Worm (Caenorhabditis elegans) whole organism, late embryonic: ENCODE data around the gene F07E5.12.
"Not testable (repeated sequence)": the region's sequence is repeated elsewhere in the genome, so short reads cannot be mapped to it uniquely, and the experiment has no call there.

Experiments
- C38D4.7 ChIP-seq: fragments of 200-800 bp; sonication (Bioruptor generic); optimal IDR thresholded peaks from 2 replicates; lab custom pipeline; 2018; ENCODE audit warnings: mild to moderate bottlenecking, missing genetic modification characterization, moderate library complexity, missing compliant biosample characterization
- F13H6.1 ChIP-seq: sonication (generic microtip); optimal IDR thresholded peaks from 2 replicates; lab custom pipeline; 2016; ENCODE audit warnings: missing genetic modification characterization, missing compliant biosample characterization
- K02D7.2 ChIP-seq: sonication (generic microtip); optimal IDR thresholded peaks from 2 replicates; lab custom pipeline; 2017; ENCODE audit warnings: mild to moderate bottlenecking, missing genetic modification characterization, missing compliant biosample characterization
- K09A11.1 ChIP-seq: sonication (generic microtip); optimal IDR thresholded peaks from 2 replicates; lab custom pipeline; 2017; ENCODE audit warnings: antibody characterized with exemption, mild to moderate bottlenecking, missing genetic modification characterization, missing compliant biosample characterization; ENCODE audit not compliant: insufficient read depth
- T23F11.4 ChIP-seq: fragments of 200-800 bp; sonication (Bioruptor generic); optimal IDR thresholded peaks from 2 replicates; lab custom pipeline; 2018; ENCODE audit warnings: mild to moderate bottlenecking, missing genetic modification characterization, missing compliant biosample characterization
- ama-1 ChIP-seq: fragments of 150-350 bp; optimal IDR thresholded peaks from 2 replicates; lab custom pipeline; 2014
- ceh-14 ChIP-seq: sonication (generic microtip); optimal IDR thresholded peaks from 2 replicates; lab custom pipeline; 2016; ENCODE audit warnings: missing genotype, missing genetic modification characterization, missing compliant biosample characterization
- ceh-18 ChIP-seq: sonication (generic microtip); optimal IDR thresholded peaks from 2 replicates; lab custom pipeline; 2016; ENCODE audit warnings: missing genetic modification characterization, missing compliant biosample characterization
- ceh-19 ChIP-seq: fragments of 200-800 bp; sonication (Bioruptor generic); optimal IDR thresholded peaks from 2 replicates; lab custom pipeline; 2018; ENCODE audit warnings: mild to moderate bottlenecking, missing genetic modification characterization, missing compliant biosample characterization
- ceh-24 ChIP-seq: sonication (generic microtip); optimal IDR thresholded peaks from 2 replicates; lab custom pipeline; 2016; ENCODE audit warnings: mild to moderate bottlenecking, missing genetic modification characterization, missing compliant biosample characterization
- ceh-30 ChIP-seq: fragments of 150-350 bp; optimal IDR thresholded peaks from 2 replicates; lab custom pipeline; 2014; ENCODE audit warnings: missing biosample characterization, missing genetic modification characterization
- ceh-31 ChIP-seq: sonication (generic microtip); optimal IDR thresholded peaks from 2 replicates; lab custom pipeline; 2016; ENCODE audit warnings: missing genetic modification characterization, missing compliant biosample characterization
- ceh-48 ChIP-seq: sonication (generic microtip); optimal IDR thresholded peaks from 2 replicates; lab custom pipeline; 2016; ENCODE audit warnings: missing genetic modification characterization, inconsistent platforms, missing compliant biosample characterization
- che-1 ChIP-seq: sonication (generic microtip); optimal IDR thresholded peaks from 2 replicates; lab custom pipeline; 2016; ENCODE audit warnings: mild to moderate bottlenecking, missing genetic modification characterization, missing compliant biosample characterization
- dmd-4 ChIP-seq: sonication (generic microtip); optimal IDR thresholded peaks from 2 replicates; lab custom pipeline; 2016; ENCODE audit warnings: borderline replicate concordance, missing genetic modification characterization, missing compliant biosample characterization
- dve-1 ChIP-seq: sonication (generic microtip); optimal IDR thresholded peaks from 2 replicates; lab custom pipeline; 2017; ENCODE audit warnings: antibody characterized with exemption, mild to moderate bottlenecking, missing genetic modification characterization, missing compliant biosample characterization
- elt-4 ChIP-seq: sonication (generic microtip); optimal IDR thresholded peaks from 2 replicates; lab custom pipeline; 2016; ENCODE audit warnings: missing genetic modification characterization, missing compliant biosample characterization
- ets-4 ChIP-seq: sonication (generic microtip); optimal IDR thresholded peaks from 2 replicates; lab custom pipeline; 2016; ENCODE audit warnings: missing genetic modification characterization, missing compliant biosample characterization
- eyg-1 ChIP-seq: sonication (generic microtip); optimal IDR thresholded peaks from 2 replicates; lab custom pipeline; 2016; ENCODE audit warnings: missing genotype, missing genetic modification characterization, missing compliant biosample characterization
- fkh-10 ChIP-seq: fragments of 150-350 bp; optimal IDR thresholded peaks from 2 replicates; lab custom pipeline; 2014; ENCODE audit warnings: missing biosample characterization, missing genetic modification reagents, missing genetic modification characterization
- gmeb-2 ChIP-seq: sonication (generic microtip); optimal IDR thresholded peaks from 2 replicates; lab custom pipeline; 2016; ENCODE audit warnings: missing genetic modification characterization, inconsistent platforms, missing compliant biosample characterization
- hlh-13 ChIP-seq: fragments of 200-800 bp; sonication (Bioruptor generic); optimal IDR thresholded peaks from 2 replicates; lab custom pipeline; 2018; ENCODE audit warnings: mild to moderate bottlenecking, missing genetic modification characterization, missing compliant biosample characterization
- hlh-30 ChIP-seq: sonication (generic microtip); optimal IDR thresholded peaks from 2 replicates; lab custom pipeline; 2017; ENCODE audit warnings: antibody characterized with exemption, missing genetic modification characterization, missing compliant biosample characterization; ENCODE audit not compliant: insufficient read depth
- madf-2 ChIP-seq: sonication (generic microtip); optimal IDR thresholded peaks from 2 replicates; lab custom pipeline; 2017; ENCODE audit warnings: missing genetic modification characterization, missing compliant biosample characterization
- mec-3 ChIP-seq: sonication (generic microtip); optimal IDR thresholded peaks from 2 replicates; lab custom pipeline; 2016; ENCODE audit warnings: borderline replicate concordance, missing genetic modification characterization, missing compliant biosample characterization
- nfya-1 ChIP-seq: sonication (generic microtip); optimal IDR thresholded peaks from 2 replicates; lab custom pipeline; 2017; ENCODE audit warnings: missing genetic modification characterization, mild to moderate bottlenecking, missing compliant biosample characterization, antibody characterized with exemption, moderate library complexity
- nhr-11 ChIP-seq: fragments of 150-350 bp; optimal IDR thresholded peaks from 2 replicates; lab custom pipeline; 2014; ENCODE audit warnings: missing biosample characterization, missing genetic modification characterization
- odd-2 ChIP-seq: sonication (generic microtip); optimal IDR thresholded peaks from 2 replicates; lab custom pipeline; 2017; ENCODE audit warnings: antibody characterized with exemption, mild to moderate bottlenecking, missing genetic modification characterization, missing compliant biosample characterization
- pax-1 ChIP-seq: fragments of 150-350 bp; optimal IDR thresholded peaks from 2 replicates; lab custom pipeline; 2014; ENCODE audit warnings: missing biosample characterization, missing genetic modification characterization
- pha-2 ChIP-seq: sonication (generic microtip); optimal IDR thresholded peaks from 2 replicates; lab custom pipeline; 2017; ENCODE audit warnings: mild to moderate bottlenecking, missing genetic modification characterization, missing compliant biosample characterization
- pros-1 ChIP-seq: fragments of 150-350 bp; optimal IDR thresholded peaks from 2 replicates; lab custom pipeline; 2014; ENCODE audit warnings: missing biosample characterization, missing genetic modification reagents, missing genetic modification characterization
- sdc-2 ChIP-seq: sonication (generic microtip); optimal IDR thresholded peaks from 2 replicates; lab custom pipeline; 2016; ENCODE audit warnings: missing genotype, missing genetic modification characterization, missing compliant biosample characterization
- sox-4 ChIP-seq: sonication (generic microtip); optimal IDR thresholded peaks from 2 replicates; lab custom pipeline; 2017; ENCODE audit warnings: mild to moderate bottlenecking, missing genetic modification characterization, inconsistent platforms, missing compliant biosample characterization
- tbx-2 ChIP-seq: sonication (generic microtip); optimal IDR thresholded peaks from 2 replicates; lab custom pipeline; 2016; ENCODE audit warnings: missing genetic modification characterization, missing compliant biosample characterization
- tbx-7 ChIP-seq: sonication (generic microtip); optimal IDR thresholded peaks from 2 replicates; lab custom pipeline; 2016; ENCODE audit warnings: missing genotype, missing genetic modification characterization, missing compliant biosample characterization
- unc-42 ChIP-seq: sonication (generic microtip); optimal IDR thresholded peaks from 2 replicates; lab custom pipeline; 2016; ENCODE audit warnings: missing genotype, missing genetic modification characterization, missing compliant biosample characterization
- unc-86 ChIP-seq: sonication (generic microtip); optimal IDR thresholded peaks from 2 replicates; lab custom pipeline; 2016; ENCODE audit warnings: missing genetic modification characterization, missing compliant biosample characterization

F07E5.12 gene

DNA sequence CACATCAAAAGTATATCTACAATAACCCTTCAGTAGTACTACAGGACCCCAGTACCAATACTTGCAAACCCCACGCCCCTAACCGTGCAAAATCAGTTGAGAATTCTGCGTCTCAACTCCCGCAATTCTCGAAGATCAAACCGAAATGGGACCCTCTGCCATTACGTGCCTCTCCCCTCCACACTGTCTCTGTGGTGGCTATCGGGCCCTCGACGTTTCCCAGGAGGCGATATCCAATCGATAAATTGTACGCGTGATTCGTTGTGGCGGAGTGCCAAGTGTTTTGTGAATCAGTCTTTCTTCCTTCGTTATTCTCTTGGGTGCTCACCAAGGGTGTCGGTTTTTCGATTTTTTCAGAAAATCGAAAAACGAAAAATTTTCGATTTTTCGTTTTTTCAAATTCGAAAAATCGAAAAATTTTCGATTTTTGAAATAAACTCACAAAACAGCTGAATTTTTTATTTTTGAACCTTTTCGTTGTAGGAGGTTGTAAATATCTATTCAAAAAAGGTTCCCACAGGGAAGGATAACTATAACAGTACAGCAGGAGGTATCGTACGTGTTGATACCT lies at the start of gene F07E5.12:
F07E5.12 (plus strand) TSS at position 521 of the 571 bp plus-strand sequence.
- TF ChIP-seq gmeb-2; ceh-31 (tag; lab: Kevin White, UChicago); elt-4: not testable (repeated sequence)
- TF ChIP-seq, all 69 proteins: peak for 0; not testable (repeated sequence) for 69

DNA sequence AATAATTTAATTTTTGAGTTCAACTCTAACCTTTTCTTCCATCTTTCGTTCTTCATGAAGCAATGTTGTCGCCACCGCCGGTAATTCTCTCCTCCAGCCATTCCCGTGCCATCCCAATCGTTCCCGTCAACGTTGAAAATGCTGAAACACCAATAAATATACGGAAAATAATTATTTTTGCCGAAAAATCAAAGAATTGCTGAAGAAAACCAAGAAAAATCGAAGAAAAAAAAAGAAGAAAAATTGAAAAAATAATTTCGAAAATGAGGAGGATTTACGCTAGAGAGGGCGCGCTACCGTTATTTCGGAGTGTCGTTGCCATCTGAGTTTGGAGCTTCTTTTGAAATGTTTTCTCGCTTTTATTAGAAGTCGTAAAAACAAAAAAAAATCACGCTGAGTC lies 44.3 kb upstream of the F07E5.12 start, which contains the start of gene cya-2:
cya-2 (minus strand) TSS at position 101 of the 400 bp plus-strand sequence.
- TF ChIP-seq madf-2 (tag; lab: Kevin White, UChicago); gmeb-2; ceh-30 (tag; lab: Kevin White, UChicago): not testable (repeated sequence)
- TF ChIP-seq, all 69 proteins: peak for 0; not testable (repeated sequence) for 69

DNA sequence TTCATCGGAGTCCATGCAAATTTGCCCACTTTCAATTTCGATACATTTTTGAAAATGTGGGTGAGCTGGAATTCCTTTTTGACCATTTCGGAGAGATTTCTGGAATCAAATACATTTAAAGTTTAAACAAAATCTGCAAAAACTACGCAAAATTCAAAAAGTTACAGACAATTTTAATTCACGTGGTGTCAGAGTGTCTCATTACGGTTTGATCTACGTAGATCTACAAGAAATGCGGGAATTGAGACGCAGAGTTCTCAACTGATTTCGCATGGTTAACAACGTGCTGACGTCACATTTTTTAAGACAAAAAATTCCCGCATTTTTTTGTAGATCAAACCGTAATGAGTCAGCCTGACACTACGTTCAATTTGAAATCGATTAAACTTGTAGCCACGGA lies 41.2 kb upstream of the F07E5.12 start, which contains the start of gene bath-21:
bath-21 (minus strand) TSS at position 101 of the 400 bp plus-strand sequence.
- TF ChIP-seq hlh-13 (no peak), ets-4 (tag; lab: Kevin White, UChicago) (no peak), sox-4 (tag; lab: Kevin White, UChicago) (no peak), ama-1 (lab: Kevin White, UChicago) (no peak), tbx-2 (tag; lab: Kevin White, UChicago) (no peak)

DNA sequence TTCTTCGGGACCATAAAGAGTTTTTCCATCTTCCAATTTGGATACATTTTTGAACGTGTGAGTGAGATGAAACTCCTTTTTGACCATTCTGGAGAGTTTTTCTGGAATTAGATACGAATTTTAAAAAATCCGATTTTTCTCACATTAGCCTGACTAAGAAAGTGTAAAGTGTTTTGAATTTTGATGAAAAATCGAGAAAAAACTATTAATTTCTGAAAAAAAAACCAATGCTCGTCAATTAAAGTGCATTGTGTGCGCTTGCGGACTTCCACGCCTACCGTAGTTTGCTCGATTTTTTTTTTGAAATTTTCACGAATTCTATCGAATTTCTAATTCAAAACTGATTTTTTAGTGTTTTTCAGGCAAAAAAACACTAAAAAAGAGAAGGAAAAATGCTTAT lies 39.1 kb upstream of the F07E5.12 start, which contains the start of gene bath-1:
bath-1 (minus strand) TSS at position 101 of the 400 bp plus-strand sequence.
- TF ChIP-seq C38D4.7 (GFP tag; lab: Kevin White, UChicago): no peak
- no peak for TF ChIP-seq fkh-10 (GFP tag; lab: Kevin White, UChicago)
- TF ChIP-seq mec-3: no peak
- no peak for TF ChIP-seq K02D7.2 (tag; lab: Kevin White, UChicago)
- no peak for TF ChIP-seq ceh-48 (tag; lab: Kevin White, UChicago)
- no peak for TF ChIP-seq eyg-1 (tag; lab: Kevin White, UChicago)
- TF ChIP-seq gmeb-2: no peak
- TF ChIP-seq tbx-7: no peak
- TF ChIP-seq pha-2 (tag; lab: Kevin White, UChicago): no peak
- no peak for TF ChIP-seq ama-1 (lab: Kevin White, UChicago)
- TF ChIP-seq ceh-24 (tag; lab: Kevin White, UChicago): no peak
- TF ChIP-seq dmd-4: no peak
- TF ChIP-seq odd-2 (tag; lab: Kevin White, UChicago): no peak
- no peak for TF ChIP-seq sox-4 (tag; lab: Kevin White, UChicago)
- TF ChIP-seq unc-42 (tag; lab: Kevin White, UChicago): no peak
- no peak for TF ChIP-seq pros-1 (tag; lab: Kevin White, UChicago)
- TF ChIP-seq ceh-18 (tag; lab: Kevin White, UChicago): no peak
- no peak for TF ChIP-seq dve-1 (tag; lab: Kevin White, UChicago)
- TF ChIP-seq, all 69 proteins: peak for 0

DNA sequence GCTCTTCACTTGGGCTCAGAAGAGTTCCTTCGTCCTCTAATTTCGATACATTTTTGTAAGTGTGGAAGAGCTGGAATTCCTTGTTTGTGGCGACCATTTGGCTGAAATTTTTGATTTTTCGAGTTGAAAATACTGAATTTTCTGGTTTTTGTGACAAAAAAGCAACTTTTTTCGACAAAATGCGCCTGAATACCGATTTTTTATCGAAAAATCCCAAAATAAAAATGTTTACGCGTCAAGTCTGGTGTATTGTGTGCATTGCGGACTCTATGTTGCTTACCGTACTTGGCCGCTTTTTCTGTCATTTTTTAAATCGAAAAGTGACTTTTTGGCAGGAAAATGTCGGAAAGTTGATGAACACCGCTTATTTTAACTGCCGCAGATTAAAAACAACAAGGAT lies 37.4 kb upstream of the F07E5.12 start, which contains the start of gene bath-3:
bath-3 (minus strand) TSS at position 101 of the 400 bp plus-strand sequence.
- no peak for TF ChIP-seq K09A11.1 (tag; lab: Kevin White, UChicago)
- TF ChIP-seq ets-4 (tag; lab: Kevin White, UChicago): no peak
- TF ChIP-seq che-1: no peak
- no peak for TF ChIP-seq unc-86 (tag; lab: Kevin White, UChicago)
- TF ChIP-seq T23F11.4 (GFP tag; lab: Kevin White, UChicago): no peak
- TF ChIP-seq ceh-19: no peak
- no peak for TF ChIP-seq unc-42 (tag; lab: Kevin White, UChicago)
- no peak for TF ChIP-seq F13H6.1
- no peak for TF ChIP-seq pax-1 (tag; lab: Kevin White, UChicago)
- no peak for TF ChIP-seq nhr-11
- TF ChIP-seq eyg-1 (tag; lab: Kevin White, UChicago): no peak
- TF ChIP-seq hlh-30 (tag; lab: Kevin White, UChicago): no peak
- TF ChIP-seq sdc-2 (tag; lab: Kevin White, UChicago): no peak
- TF ChIP-seq ceh-14 (tag; lab: Kevin White, UChicago): no peak
- no peak for TF ChIP-seq ama-1 (lab: Kevin White, UChicago)
- TF ChIP-seq fkh-10 (GFP tag; lab: Kevin White, UChicago): no peak
- TF ChIP-seq nfya-1 (tag; lab: Kevin White, UChicago): no peak
- TF ChIP-seq, all 69 proteins: peak for 0
